Fruit fly (Drosophila melanogaster) Kc167 (cell line): Measurements from ENCODE around the gene mmd.

Experiments
- Myc ChIP-seq: fragments of >200 bp; optimal IDR thresholded peaks from 2 replicates; lab custom pipeline; 2017; ENCODE audit warnings: missing external identifiers
- Sin3A ChIP-seq: fragments of >200 bp; optimal IDR thresholded peaks from 2 replicates; lab custom pipeline; 2018; ENCODE audit warnings: missing external identifiers
- h ChIP-seq: fragments of >200 bp; optimal IDR thresholded peaks from 3 replicates; lab custom pipeline; 2018; ENCODE audit warnings: missing external identifiers
- insv ChIP-seq: fragments of >200 bp; optimal IDR thresholded peaks from 3 replicates; lab custom pipeline; 2018; ENCODE audit warnings: missing external identifiers
- psq ChIP-seq: fragments of >200 bp; optimal IDR thresholded peaks from 2 replicates; lab custom pipeline; 2017; ENCODE audit warnings: missing external identifiers

DNA sequence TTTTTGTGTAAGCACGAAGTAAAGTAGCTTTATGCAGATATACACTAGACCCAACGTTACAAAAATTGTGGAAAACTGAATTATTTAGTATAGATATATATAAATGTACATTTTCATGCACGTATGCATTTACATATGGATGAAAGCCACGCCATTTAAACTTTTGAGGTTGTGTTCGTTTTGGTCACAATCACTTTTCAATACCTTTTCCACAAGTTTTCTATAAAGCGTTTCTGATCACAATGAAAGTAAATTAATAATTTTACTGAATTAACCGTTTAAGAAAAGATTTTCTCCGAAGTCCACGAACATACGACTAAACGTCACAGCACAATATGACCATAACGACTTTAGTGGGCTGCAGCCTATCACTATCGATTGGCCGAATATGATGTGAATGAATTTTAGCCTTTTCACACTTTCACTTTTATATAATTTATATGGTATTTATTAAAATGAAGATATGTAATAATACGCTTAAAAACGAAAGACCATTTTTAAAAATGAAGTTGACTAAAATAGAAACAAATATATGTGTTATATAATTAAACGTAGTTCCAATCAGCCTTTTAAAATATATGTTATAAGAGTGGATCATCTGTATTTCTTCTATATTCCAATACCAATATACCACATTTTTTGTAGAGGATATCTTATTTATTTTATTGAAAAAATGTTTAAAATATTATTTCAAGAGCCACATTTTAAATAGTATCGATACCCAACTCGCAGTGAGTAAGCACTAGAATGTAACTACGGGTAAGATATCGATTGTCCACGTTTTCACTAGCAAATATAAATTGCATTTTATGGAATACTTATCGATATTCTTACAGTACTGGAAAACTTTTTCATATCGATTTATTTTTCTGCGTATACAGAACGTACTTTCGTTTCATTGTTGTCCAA is 18.9 kb upstream of the mmd start, which contains the start of the genes CG46312, eIF5 and exd:
- TF ChIP-seq psq (lab: Kevin White, UChicago) (no peak), Myc (no peak), Sin3A (lab: Kevin White, UChicago) (no peak), insv (lab: Kevin White, UChicago) (no peak), h (lab: Kevin White, UChicago) (no peak)
